Worm (Caenorhabditis elegans): ENCODE measurements around the gene irld-63.

Gene irld-63

ce11 chrII:2921860-2922259 lies 8.7 kb upstream of the irld-63 start:
- TF ChIP-seq lin-13 (GFP tag; optimal IDR thresholded peaks at IDR 0.05) (no peak), skn-1 (tag; optimal IDR thresholded peaks at IDR 0.05) (no peak)

ce11 chrII:2922359-2922758 lies 8.2 kb upstream of the irld-63 start:
- TF ChIP-seq nhr-25 (tag; optimal IDR thresholded peaks at IDR 0.05) (no peak), fos-1 (tag; optimal IDR thresholded peaks at IDR 0.05) (peak; percentile 41), crh-2 (tag; optimal IDR thresholded peaks at IDR 0.05) (peak; percentile 42), lsy-2 (tag; optimal IDR thresholded peaks at IDR 0.05) (no peak)

- TF ChIP-seq unc-55 (GFP tag; optimal IDR thresholded peaks at IDR 0.05), result no peak
- TF ChIP-seq ztf-4 (tag; optimal IDR thresholded peaks at IDR 0.05), result no peak
- TF ChIP-seq nhr-12 (tag; optimal IDR thresholded peaks at IDR 0.05), result no peak
- TF ChIP-seq gmeb-1 (tag; optimal IDR thresholded peaks at IDR 0.05), result no peak
- no peak for TF ChIP-seq alr-1 (tag; optimal IDR thresholded peaks at IDR 0.05)
- TF ChIP-seq F13H6.1 (tag; optimal IDR thresholded peaks at IDR 0.05), result no peak
- no peak for TF ChIP-seq nhr-25 (tag; optimal IDR thresholded peaks at IDR 0.05)
- no peak for TF ChIP-seq lsy-2 (tag; optimal IDR thresholded peaks at IDR 0.05)
- TF ChIP-seq aly-2 (tag; optimal IDR thresholded peaks at IDR 0.05), result no peak
- TF ChIP-seq sma-9 (GFP tag; optimal IDR thresholded peaks at IDR 0.05), result no peak
- no peak for TF ChIP-seq sma-9 (tag; optimal IDR thresholded peaks at IDR 0.05)
- no peak for TF ChIP-seq mab-5 (tag; optimal IDR thresholded peaks at IDR 0.05)
Observed at ce11 chrII:2922782-2923181, 7.7 kb upstream of the irld-63 start.

- TF ChIP-seq fos-1 (tag; optimal IDR thresholded peaks at IDR 0.05) (peak; percentile 5), aly-2 (tag; optimal IDR thresholded peaks at IDR 0.05) (no peak)
Observed at ce11 chrII:2923617-2924016, 6.9 kb upstream of the irld-63 start, which contains the start of gene ZK355.2. ZK355.2 (plus strand) TSS chrII:2923917.

- no peak for TF ChIP-seq ztf-1 (GFP tag; conservative IDR thresholded peaks at IDR 0.05)
- TF ChIP-seq blmp-1 (tag; optimal IDR thresholded peaks at IDR 0.05; ENCODE audit: insufficient read depth), result no peak
- TF ChIP-seq lin-39 (tag; optimal IDR thresholded peaks at IDR 0.05), result no peak
- no peak for TF ChIP-seq F13H6.1 (tag; optimal IDR thresholded peaks at IDR 0.05)
Observed at ce11 chrII:2925032-2925431, 5.5 kb upstream of the irld-63 start.

- TF ChIP-seq nhr-23 (tag; optimal IDR thresholded peaks at IDR 0.05) (no peak), ceh-82 (tag; optimal IDR thresholded peaks at IDR 0.05) (no peak), ama-1 (optimal IDR thresholded peaks at IDR 0.05) (no peak), blmp-1 (tag; optimal IDR thresholded peaks at IDR 0.05; ENCODE audit: insufficient read depth) (no peak), crh-2 (tag; optimal IDR thresholded peaks at IDR 0.05) (no peak), unc-62 (GFP tag; optimal IDR thresholded peaks at IDR 0.05) (no peak), skn-1 (tag; optimal IDR thresholded peaks at IDR 0.05) (no peak), Y55F3AM.14 (GFP tag; optimal IDR thresholded peaks at IDR 0.05) (no peak), lsy-2 (tag; optimal IDR thresholded peaks at IDR 0.05) (no peak), nhr-21 (tag; optimal IDR thresholded peaks at IDR 0.05) (no peak), sem-4 (tag; optimal IDR thresholded peaks at IDR 0.05) (no peak), nhr-129 (tag; optimal IDR thresholded peaks at IDR 0.05) (no peak), egl-27 (tag; optimal IDR thresholded peaks at IDR 0.05) (no peak), unc-55 (GFP tag; optimal IDR thresholded peaks at IDR 0.05) (no peak), R02D3.7 (tag; optimal IDR thresholded peaks at IDR 0.05) (no peak), snpc-4 (tag; optimal IDR thresholded peaks at IDR 0.05) (no peak), zag-1 (tag; optimal IDR thresholded peaks at IDR 0.05) (no peak), ceh-16 (tag; optimal IDR thresholded peaks at IDR 0.05) (no peak), nhr-12 (tag; optimal IDR thresholded peaks at IDR 0.05) (no peak)
Observed at ce11 chrII:2925806-2926558, 4.5 kb upstream of the irld-63 start.

All from whole organism, L2 larva.